Worm (Caenorhabditis elegans) whole organism, L1 larva: ENCODE results near the gene gpa-8.

ENCODE experiments used
- elt-3 ChIP-seq, 6 experiments: fragments of 150-350 bp in 1 of 6; sonication (generic microtip); optimal IDR thresholded peaks; 2 replicates each; lab custom pipeline; 2017 to 2018; ENCODE audit warnings: missing biosample characterization in 6 of 6, missing genetic modification characterization in 6 of 6, inconsistent platforms in 1 of 6
- jun-1 ChIP-seq: fragments of 150-350 bp; optimal IDR thresholded peaks from 2 replicates; lab custom pipeline; 2014; ENCODE audit warnings: missing biosample characterization, missing genetic modification reagents, missing genetic modification characterization
- mdl-1 ChIP-seq, 2 experiments: fragments of 150-350 bp; optimal IDR thresholded peaks; 2 replicates each; lab custom pipeline; 2014 to 2017; ENCODE audit warnings: missing biosample characterization in 2 of 2, missing genetic modification characterization in 2 of 2, inconsistent platforms in 1 of 2
- nhr-11 ChIP-seq: fragments of 150-350 bp; optimal IDR thresholded peaks from 2 replicates; lab custom pipeline; 2014; ENCODE audit warnings: missing biosample characterization, missing genetic modification characterization
- nhr-20 ChIP-seq: sonication (generic microtip); optimal IDR thresholded peaks from 2 replicates; lab custom pipeline; 2016; ENCODE audit warnings: mild to moderate bottlenecking, missing genetic modification characterization, missing compliant biosample characterization
- nhr-77 ChIP-seq: fragments of 150-350 bp; optimal IDR thresholded peaks from 2 replicates; lab custom pipeline; 2014; ENCODE audit warnings: missing biosample characterization, missing genetic modification characterization
- sox-4 ChIP-seq: sonication (generic microtip); optimal IDR thresholded peaks from 2 replicates; lab custom pipeline; 2016; ENCODE audit warnings: missing genetic modification characterization, missing compliant biosample characterization
- sptf-1 ChIP-seq: fragments of 150-350 bp; optimal IDR thresholded peaks from 2 replicates; lab custom pipeline; 2014; ENCODE audit warnings: missing biosample characterization, missing genetic modification characterization
- unc-130 ChIP-seq: fragments of 150-350 bp; optimal IDR thresholded peaks from 2 replicates; lab custom pipeline; 2017; ENCODE audit warnings: missing biosample characterization, missing genetic modification characterization, inconsistent platforms
- zag-1 ChIP-seq: fragments of 150-350 bp; optimal IDR thresholded peaks from 2 replicates; lab custom pipeline; 2014; ENCODE audit warnings: missing biosample characterization, missing genetic modification characterization

ce11 chrV:12624371-12624770 lies 15.9 kb downstream of the gpa-8 start, which contains the start of gene F56H9.9:
- TF ChIP-seq nhr-11 (tag; lab: Kevin White, UChicago) (no peak), nhr-77 (no peak), sox-4 (tag; lab: Kevin White, UChicago) (no peak), jun-1 (tag; lab: Kevin White, UChicago) (no peak), elt-3 (tag; optimal IDR thresholded peaks at IDR 0.05; lab: Kevin White, UChicago) (no peak), sptf-1 (tag; lab: Kevin White, UChicago) (no peak), nhr-20 (tag; lab: Kevin White, UChicago) (no peak), mdl-1 (tag; optimal IDR thresholded peaks at IDR 0.05; lab: Kevin White, UChicago) (no peak), unc-130 (tag; lab: Kevin White, UChicago) (no peak), zag-1 (tag; lab: Kevin White, UChicago) (no peak)
